Fruit fly (Drosophila melanogaster): ENCODE measurements around the gene Ror.

dm6 chr2L:10263830-10264634 lies 12.4 kb downstream of the Ror start, which contains the start of gene REPTOR-BP:
- TF ChIP-seq Ets98B (GFP tag; IDR thresholded peaks at IDR 0.05) (no peak), CG4496 (GFP tag; IDR thresholded peaks at IDR 0.05) (no peak), Snoo (tag; optimal IDR thresholded peaks at IDR 0.05) (peak; percentile 8), CG17806 (tag; optimal IDR thresholded peaks at IDR 0.05) (no peak), EcR (GFP tag; optimal IDR thresholded peaks at IDR 0.05) (no peak), CG9948 (tag; optimal IDR thresholded peaks at IDR 0.05) (no peak), fd96Ca (GFP tag; IDR thresholded peaks at IDR 0.05) (no peak), CG34367 (tag; optimal IDR thresholded peaks at IDR 0.05) (no peak), CG15710 (tag; optimal IDR thresholded peaks at IDR 0.05) (no peak), gl (tag; optimal IDR thresholded peaks at IDR 0.05) (no peak), CG8159 (tag; optimal IDR thresholded peaks at IDR 0.05) (no peak), CG12605 (GFP tag; IDR thresholded peaks at IDR 0.05) (no peak)

All from whole organism, pupa.